5 fruit fly cellular contexts compared by ENCODE assay signal in the genomic region with DNA sequence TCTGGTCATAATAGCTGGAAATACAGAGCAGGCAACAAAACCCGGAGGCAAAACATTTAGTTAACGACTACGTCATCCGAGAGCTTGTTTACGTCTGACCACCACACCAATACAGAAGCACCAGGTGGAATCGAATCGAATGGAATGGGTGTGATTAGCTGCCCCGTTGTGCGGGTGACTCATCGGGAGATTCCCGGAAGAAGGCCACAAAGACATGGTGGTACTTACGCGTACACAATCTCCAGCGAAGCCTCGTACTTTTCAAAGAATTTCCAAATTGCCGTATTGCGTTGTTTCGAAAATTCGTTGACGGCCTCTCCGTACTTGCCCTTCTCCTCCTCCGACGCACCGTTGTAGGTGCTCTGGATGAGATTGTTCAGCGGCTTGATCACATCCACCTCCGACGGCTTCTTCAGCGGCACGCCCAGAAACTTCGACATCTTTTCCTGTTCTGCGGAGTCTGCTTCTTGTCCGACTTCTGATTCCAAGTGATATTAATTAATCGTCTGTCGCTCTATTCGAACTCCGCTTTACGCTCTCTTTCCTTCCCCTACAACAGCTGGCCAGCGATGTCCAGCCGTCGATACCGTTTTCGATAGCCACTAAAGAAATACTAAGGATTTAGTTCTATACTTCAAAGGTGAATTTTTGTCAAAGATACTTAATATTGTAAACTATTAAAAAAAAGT.
A peak's percentile ranks its signal among the peaks of the same experiment; 100 is the strongest.
TF ChIP-seq lines count a peak whose summit lies in the region.

A gene (minus strand): TSS at position 571 of the 689 bp plus-strand sequence.

- TF ChIP-seq CTCF in whole organism, embryonic (GFP tag; optimal IDR thresholded peaks at IDR 0.05; lab: Kevin White, UChicago): no peak

TF ChIP-seq in whole organism, adult, 20 proteins besides CTCF, POLR2A, EP300 and RAD21:
- TF ChIP-seq CG14711 (tag; optimal IDR thresholded peaks at IDR 0.05; lab: Kevin White, UChicago) (no peak), pad (GFP tag; optimal IDR thresholded peaks at IDR 0.05; lab: Kevin White, UChicago) (peak; percentile 99)

TF ChIP-seq in whole organism, embryonic, 481 proteins besides CTCF, POLR2A, EP300 and RAD21 (continues in another document):
- TF ChIP-seq Scr (GFP tag; IDR thresholded peaks at IDR 0.05; lab: Robert Waterston, UW; ENCODE audit: partially characterized antibody) (no peak; the same call in 1 of the 2 replicates), CG12299 (tag; optimal IDR thresholded peaks at IDR 0.05; lab: Kevin White, UChicago) (peak; percentile 8), MESR4 (GFP tag; optimal IDR thresholded peaks at IDR 0.05; lab: Kevin White, UChicago) (peak; percentile 23), twi (tag; optimal IDR thresholded peaks at IDR 0.05; lab: Kevin White, UChicago) (no peak), CoRest (tag; optimal IDR thresholded peaks at IDR 0.05; lab: Kevin White, UChicago) (peak; percentile 1), zfh1 (GFP tag; IDR thresholded peaks at IDR 0.05; lab: Robert Waterston, UW) (no peak), Lim3 (GFP tag; IDR thresholded peaks at IDR 0.05; lab: Robert Waterston, UW) (no peak), bcd (GFP tag; optimal IDR thresholded peaks at IDR 0.05; lab: Kevin White, UChicago) (no peak), CG8290 (GFP tag; optimal IDR thresholded peaks at IDR 0.05; lab: Kevin White, UChicago) (no peak), CG8290 (tag; optimal IDR thresholded peaks at IDR 0.05; lab: Kevin White, UChicago) (no peak), bowl (GFP tag; IDR thresholded peaks at IDR 0.05; lab: Robert Waterston, UW) (no peak), BEAF-32 (GFP tag; optimal IDR thresholded peaks at IDR 0.05; lab: Kevin White, UChicago) (no peak), CG10366 (GFP tag; IDR thresholded peaks at IDR 0.05; lab: Robert Waterston, UW) (no peak), Sin3A (optimal IDR thresholded peaks at IDR 0.05; lab: Kevin White, UChicago) (no peak), crp (GFP tag; optimal IDR thresholded peaks at IDR 0.05; lab: Kevin White, UChicago) (no peak), kay (GFP tag; optimal IDR thresholded peaks at IDR 0.05; lab: Kevin White, UChicago) (peak; percentile 67), CG15269 (tag; optimal IDR thresholded peaks at IDR 0.05; lab: Kevin White, UChicago) (no peak), Vsx1 (GFP tag; optimal IDR thresholded peaks at IDR 0.05; lab: Kevin White, UChicago) (peak; percentile 42), dmrt99B (tag; optimal IDR thresholded peaks at IDR 0.05; lab: Kevin White, UChicago) (no peak), wor (GFP tag; IDR thresholded peaks at IDR 0.05; lab: Robert Waterston, UW) (no peak), ase (GFP tag; IDR thresholded peaks at IDR 0.05; lab: Robert Waterston, UW) (no peak)

TF ChIP-seq in whole organism, prepupa, 60 proteins besides CTCF, POLR2A, EP300 and RAD21:
- TF ChIP-seq eg (GFP tag; IDR thresholded peaks at IDR 0.05; lab: Robert Waterston, UW) (no peak), CG15336 (GFP tag; IDR thresholded peaks at IDR 0.05; lab: Robert Waterston, UW) (peak; percentile 26; the same call in 1 of the 2 replicates), Eip78C (GFP tag; lab: Kevin White, UChicago) (peak; percentile 54), esn (GFP tag; optimal IDR thresholded peaks at IDR 0.05; lab: Kevin White, UChicago) (peak; percentile 31)

TF ChIP-seq in whole organism, pupa, 21 proteins besides CTCF, POLR2A, EP300 and RAD21:
- TF ChIP-seq Pif1A (GFP tag; optimal IDR thresholded peaks at IDR 0.05; lab: Kevin White, UChicago) (no peak), CG4496 (GFP tag; IDR thresholded peaks at IDR 0.05; lab: Robert Waterston, UW) (0 out of 3 replicates have a peak, but pooled peaks have one; percentile 23)

TF ChIP-seq in whole organism, wandering third instar larva, 38 proteins besides CTCF, POLR2A, EP300 and RAD21:
- TF ChIP-seq ey (GFP tag; optimal IDR thresholded peaks at IDR 0.05; lab: Kevin White, UChicago) (no peak), OdsH (GFP tag; optimal IDR thresholded peaks at IDR 0.05; lab: Kevin White, UChicago) (no peak), sv (GFP tag; optimal IDR thresholded peaks at IDR 0.05; lab: Kevin White, UChicago) (no peak), psq (GFP tag; optimal IDR thresholded peaks at IDR 0.05; lab: Kevin White, UChicago) (peak; percentile 70), pan (optimal IDR thresholded peaks at IDR 0.05; lab: Kevin White, UChicago) (no peak), Hr78 (GFP tag; optimal IDR thresholded peaks at IDR 0.05; lab: Kevin White, UChicago) (no peak), dmrt93B (GFP tag; optimal IDR thresholded peaks at IDR 0.05; lab: Kevin White, UChicago) (no peak), lola (GFP tag; optimal IDR thresholded peaks at IDR 0.05; lab: Kevin White, UChicago) (no peak), woc (GFP tag; optimal IDR thresholded peaks at IDR 0.05; lab: Kevin White, UChicago) (no peak), jim (GFP tag; optimal IDR thresholded peaks at IDR 0.05; lab: Kevin White, UChicago) (no peak), N (GFP tag; optimal IDR thresholded peaks at IDR 0.05; lab: Kevin White, UChicago) (no peak), usp (GFP tag; optimal IDR thresholded peaks at IDR 0.05; lab: Kevin White, UChicago) (no peak), CG9705 (GFP tag; optimal IDR thresholded peaks at IDR 0.05; lab: Kevin White, UChicago) (no peak), Dfd (GFP tag; optimal IDR thresholded peaks at IDR 0.05; lab: Kevin White, UChicago) (no peak), sage (GFP tag; optimal IDR thresholded peaks at IDR 0.05; lab: Kevin White, UChicago) (no peak), Rel (GFP tag; optimal IDR thresholded peaks at IDR 0.05; lab: Kevin White, UChicago) (no peak), Rel (tag; optimal IDR thresholded peaks at IDR 0.05; lab: Kevin White, UChicago) (peak; percentile 73)
